Worm (Caenorhabditis elegans): Measurements from ENCODE around the gene ZK938.11.
"Not testable (repeated sequence)": the region's sequence is repeated elsewhere in the genome, so short reads cannot be mapped to it uniquely, and the experiment has no call there.

Gene ZK938.11

ce11 chrII:9868207-9868606 is 28.0 kb upstream of the ZK938.11 start:
- TF ChIP-seq cog-1 (tag; optimal IDR thresholded peaks at IDR 0.05) (no peak), ztf-29 (GFP tag; IDR thresholded peaks at IDR 0.05) (no peak), flt-1 (GFP tag; IDR thresholded peaks at IDR 0.05) (no peak)

ce11 chrII:9866378-9866777 is 26.2 kb upstream of the ZK938.11 start, which contains the start of gene chil-1:
Gene chil-1, minus strand, starts transcription at chrII:9866478.
- TF ChIP-seq flt-1 (GFP tag; IDR thresholded peaks at IDR 0.05); cog-1 (tag; optimal IDR thresholded peaks at IDR 0.05); klf-2 (GFP tag; conservative IDR thresholded peaks at IDR 0.05): not testable (repeated sequence)

- TF ChIP-seq klf-2 (GFP tag; conservative IDR thresholded peaks at IDR 0.05): no peak
These were observed 21.9 kb upstream of the ZK938.11 start, which contains the start of gene C08H9.18 for ce11 chrII:9862147-9862546. Gene C08H9.18, minus strand, starts transcription at chrII:9862247.

- TF ChIP-seq klf-2 (GFP tag; conservative IDR thresholded peaks at IDR 0.05): no peak
- TF ChIP-seq ztf-29 (GFP tag; IDR thresholded peaks at IDR 0.05): no peak
- no peak for TF ChIP-seq med-1 (GFP tag; optimal IDR thresholded peaks at IDR 0.05; ENCODE audit: insufficient read depth)
- TF ChIP-seq cog-1 (tag; optimal IDR thresholded peaks at IDR 0.05): no peak
- no peak for TF ChIP-seq ztf-23 (GFP tag; IDR thresholded peaks at IDR 0.05)
- TF ChIP-seq ref-1 (GFP tag; conservative IDR thresholded peaks at IDR 0.05): no peak
- no peak for TF ChIP-seq tab-1 (GFP tag; IDR thresholded peaks at IDR 0.05)
- TF ChIP-seq T22C8.4 (GFP tag; IDR thresholded peaks at IDR 0.05): no peak
- no peak for TF ChIP-seq flt-1 (GFP tag; IDR thresholded peaks at IDR 0.05)
These were observed 21.2 kb upstream of the ZK938.11 start, which contains the start of gene chil-3 for ce11 chrII:9861394-9861793. Gene chil-3, minus strand, starts transcription at chrII:9861494.

DNA sequence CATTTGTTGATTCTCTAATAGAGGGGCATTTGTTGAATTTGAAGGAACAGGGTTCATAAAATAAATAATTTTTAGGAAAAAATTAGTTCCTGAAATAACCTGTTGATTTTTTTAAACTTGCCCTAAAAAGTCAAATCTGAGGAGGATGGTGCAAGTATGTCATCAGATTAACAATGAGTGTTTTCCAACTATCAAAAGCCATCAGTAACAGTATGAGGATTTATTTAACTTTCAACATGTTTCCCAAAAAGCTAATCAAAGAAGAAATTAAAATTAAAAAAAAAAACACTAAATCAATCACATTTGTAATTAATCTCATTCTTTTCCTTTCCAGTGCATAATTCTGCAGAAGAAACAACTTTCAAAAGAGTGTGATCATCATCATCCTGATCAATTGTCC is 19.4 kb upstream of the ZK938.11 start, which contains the start of gene chil-5:
Gene chil-5, minus strand, starts transcription at position 101 of the 400 bp plus-strand sequence.
- TF ChIP-seq ztf-23 (GFP tag; IDR thresholded peaks at IDR 0.05): no peak
- no peak for TF ChIP-seq flt-1 (GFP tag; IDR thresholded peaks at IDR 0.05)
- TF ChIP-seq med-1 (GFP tag; optimal IDR thresholded peaks at IDR 0.05; ENCODE audit: insufficient read depth): no peak
- no peak for TF ChIP-seq klf-2 (GFP tag; conservative IDR thresholded peaks at IDR 0.05)
- no peak for TF ChIP-seq ztf-29 (GFP tag; IDR thresholded peaks at IDR 0.05)
- TF ChIP-seq cog-1 (tag; optimal IDR thresholded peaks at IDR 0.05): no peak
- TF ChIP-seq T22C8.4 (GFP tag; IDR thresholded peaks at IDR 0.05): no peak
- TF ChIP-seq ref-1 (GFP tag; conservative IDR thresholded peaks at IDR 0.05): no peak
- TF ChIP-seq tab-1 (GFP tag; IDR thresholded peaks at IDR 0.05): no peak

ce11 chrII:9857791-9858190 is 17.6 kb upstream of the ZK938.11 start, which contains the start of gene chil-6:
Gene chil-6, minus strand, starts transcription at chrII:9857891.
- TF ChIP-seq tab-1 (GFP tag; IDR thresholded peaks at IDR 0.05): no peak
- TF ChIP-seq klf-2 (GFP tag; conservative IDR thresholded peaks at IDR 0.05): no peak
- no peak for TF ChIP-seq T22C8.4 (GFP tag; IDR thresholded peaks at IDR 0.05)
- no peak for TF ChIP-seq med-1 (GFP tag; optimal IDR thresholded peaks at IDR 0.05; ENCODE audit: insufficient read depth)
- no peak for TF ChIP-seq ztf-23 (GFP tag; IDR thresholded peaks at IDR 0.05)
- no peak for TF ChIP-seq flt-1 (GFP tag; IDR thresholded peaks at IDR 0.05)
- no peak for TF ChIP-seq ref-1 (GFP tag; conservative IDR thresholded peaks at IDR 0.05)
- TF ChIP-seq cog-1 (tag; optimal IDR thresholded peaks at IDR 0.05): no peak
- TF ChIP-seq ztf-29 (GFP tag; IDR thresholded peaks at IDR 0.05): no peak

ce11 chrII:9855620-9856019 is 15.4 kb upstream of the ZK938.11 start, which contains the start of gene chil-4:
Gene chil-4, minus strand, starts transcription at chrII:9855720.
- TF ChIP-seq flt-1 (GFP tag; IDR thresholded peaks at IDR 0.05) (no peak), tab-1 (GFP tag; IDR thresholded peaks at IDR 0.05) (no peak), ref-1 (GFP tag; conservative IDR thresholded peaks at IDR 0.05) (no peak), cog-1 (tag; optimal IDR thresholded peaks at IDR 0.05) (no peak), klf-2 (GFP tag; conservative IDR thresholded peaks at IDR 0.05) (no peak), T22C8.4 (GFP tag; IDR thresholded peaks at IDR 0.05) (no peak), med-1 (GFP tag; optimal IDR thresholded peaks at IDR 0.05; ENCODE audit: insufficient read depth) (no peak), ztf-23 (GFP tag; IDR thresholded peaks at IDR 0.05) (no peak)

DNA sequence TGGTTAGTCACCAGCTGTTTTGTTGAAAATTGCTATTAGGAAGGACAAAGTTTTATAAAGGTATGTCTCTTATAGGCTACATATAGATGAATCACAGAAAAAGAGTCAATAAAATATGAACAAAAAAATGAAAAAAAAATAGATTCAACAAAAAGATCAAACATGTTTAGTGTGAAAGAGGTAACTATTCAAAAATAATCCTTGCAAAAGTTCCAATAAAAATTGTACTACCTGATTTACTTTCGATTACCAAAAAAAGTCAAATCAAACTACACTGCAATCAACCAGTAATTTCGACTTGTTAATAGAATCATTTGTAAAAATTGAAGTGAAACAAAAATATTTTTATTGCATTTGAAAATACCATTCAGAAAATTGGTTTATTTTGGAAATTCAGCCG is 10.7 kb upstream of the ZK938.11 start, which contains the start of gene ZK938.10:
Gene ZK938.10, minus strand, starts transcription at position 101 of the 400 bp plus-strand sequence.
- TF ChIP-seq med-1 (GFP tag; optimal IDR thresholded peaks at IDR 0.05; ENCODE audit: insufficient read depth) (no peak), cog-1 (tag; optimal IDR thresholded peaks at IDR 0.05) (no peak), klf-2 (GFP tag; conservative IDR thresholded peaks at IDR 0.05) (no peak), ztf-23 (GFP tag; IDR thresholded peaks at IDR 0.05) (no peak)

DNA sequence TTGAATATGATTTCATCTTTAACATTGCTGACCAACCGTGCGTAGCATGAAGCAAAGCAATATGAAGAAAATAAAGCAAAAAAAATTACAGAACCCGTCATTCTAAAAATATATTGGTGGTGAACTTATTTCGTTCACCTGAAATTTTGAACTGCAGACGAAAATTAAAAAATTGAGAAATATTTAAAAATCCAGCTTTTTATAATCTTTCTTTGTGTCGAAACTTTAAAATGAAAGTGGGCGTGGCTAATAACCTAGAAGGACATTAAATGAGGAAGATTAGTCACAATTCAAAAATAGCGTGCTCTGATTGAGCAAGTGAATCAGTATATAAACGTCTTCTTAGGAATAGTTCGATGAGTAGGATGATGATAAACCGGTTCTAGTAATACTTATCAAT is 9.3 kb upstream of the ZK938.11 start, which contains the start of gene old-2:
Gene old-2, minus strand, starts transcription at position 101 of the 400 bp plus-strand sequence.
- no peak for TF ChIP-seq flt-1 (GFP tag; IDR thresholded peaks at IDR 0.05)
- no peak for TF ChIP-seq ztf-29 (GFP tag; IDR thresholded peaks at IDR 0.05)
- TF ChIP-seq ztf-23 (GFP tag; IDR thresholded peaks at IDR 0.05): no peak
- no peak for TF ChIP-seq klf-2 (GFP tag; conservative IDR thresholded peaks at IDR 0.05)
- no peak for TF ChIP-seq cog-1 (tag; optimal IDR thresholded peaks at IDR 0.05)
- TF ChIP-seq ref-1 (GFP tag; conservative IDR thresholded peaks at IDR 0.05): no peak
- TF ChIP-seq med-1 (GFP tag; optimal IDR thresholded peaks at IDR 0.05; ENCODE audit: insufficient read depth): no peak
- no peak for TF ChIP-seq tab-1 (GFP tag; IDR thresholded peaks at IDR 0.05)
- TF ChIP-seq T22C8.4 (GFP tag; IDR thresholded peaks at IDR 0.05): no peak

- TF ChIP-seq T22C8.4 (GFP tag; IDR thresholded peaks at IDR 0.05): no peak
- TF ChIP-seq tab-1 (GFP tag; IDR thresholded peaks at IDR 0.05): no peak
These were observed 5.0 kb upstream of the ZK938.11 start, which contains the start of gene chil-9 for ce11 chrII:9845239-9845638. Gene chil-9, minus strand, starts transcription at chrII:9845339.

DNA sequence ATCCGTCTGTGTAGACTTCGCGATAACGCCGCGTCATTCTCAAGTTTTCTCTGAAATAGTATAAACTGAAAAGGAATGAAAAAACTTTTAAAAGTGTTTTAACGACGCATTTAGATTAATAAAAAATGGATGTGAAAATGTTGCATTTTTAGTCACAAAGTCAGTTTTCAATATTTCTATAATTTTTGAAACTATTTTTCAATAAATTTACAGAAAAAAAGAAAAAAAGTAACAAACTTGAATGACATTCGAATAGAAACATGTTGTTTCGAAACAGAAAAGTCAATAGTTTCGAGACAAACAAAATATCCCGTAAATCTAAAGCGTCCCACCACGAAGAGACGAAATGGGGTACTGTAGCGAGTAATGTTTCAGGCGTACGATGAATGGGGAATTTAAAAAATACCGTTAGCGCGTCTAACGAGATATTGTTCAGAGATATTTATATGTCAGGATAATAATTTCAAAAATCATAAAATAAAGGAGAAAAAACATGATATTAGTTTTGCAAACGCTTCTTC is 1.8 kb upstream of the ZK938.11 start, which contains the start of gene rnh-1.2:
Gene rnh-1.2, minus strand, starts transcription at position 51 of the 521 bp plus-strand sequence.
- no peak for TF ChIP-seq T22C8.4 (GFP tag; IDR thresholded peaks at IDR 0.05)
- TF ChIP-seq ztf-29 (GFP tag; IDR thresholded peaks at IDR 0.05): no peak
- TF ChIP-seq ref-1 (GFP tag; conservative IDR thresholded peaks at IDR 0.05): no peak
- no peak for TF ChIP-seq cog-1 (tag; optimal IDR thresholded peaks at IDR 0.05)
- TF ChIP-seq flt-1 (GFP tag; IDR thresholded peaks at IDR 0.05): no peak
- TF ChIP-seq tab-1 (GFP tag; IDR thresholded peaks at IDR 0.05): no peak
- no peak for TF ChIP-seq med-1 (GFP tag; optimal IDR thresholded peaks at IDR 0.05; ENCODE audit: insufficient read depth)
- no peak for TF ChIP-seq ztf-23 (GFP tag; IDR thresholded peaks at IDR 0.05)
